Worm (Caenorhabditis elegans) whole organism, L3 larva: ENCODE data around the gene R09E10.6.

ENCODE experiments used
- egl-27 ChIP-seq: sonication (generic microtip); optimal IDR thresholded peaks from 4 replicates; lab custom pipeline; 2017; ENCODE audit warnings: missing biosample characterization, missing genetic modification reagents, missing genetic modification characterization
- tbx-2 ChIP-seq: sonication (generic microtip); optimal IDR thresholded peaks from 2 replicates; lab custom pipeline; 2016; ENCODE audit warnings: mild to moderate bottlenecking, missing genetic modification characterization, missing compliant biosample characterization
- unc-39 ChIP-seq: sonication (generic microtip); optimal IDR thresholded peaks from 4 replicates; lab custom pipeline; 2017; ENCODE audit warnings: missing biosample characterization, missing genetic modification characterization
- zag-1 ChIP-seq: fragments of 150-350 bp; optimal IDR thresholded peaks from 2 replicates; lab custom pipeline; 2014; ENCODE audit warnings: missing biosample characterization, missing genetic modification characterization

ce11 chrIV:10286655-10287054, 7.3 kb downstream of the R09E10.6 start, which contains the start of gene ebax-1:
- TF ChIP-seq egl-27 (tag; lab: Kevin White, UChicago) (no peak), unc-39 (no peak), zag-1 (tag; lab: Kevin White, UChicago) (no peak), tbx-2 (tag; lab: Kevin White, UChicago) (no peak)
